Worm (Caenorhabditis elegans) whole organism, L2 larva: ENCODE results near the gene rpb-11.
A peak's percentile ranks its signal among the peaks of the same experiment; 100 is the strongest.

Experiments used
- C34F6.9 ChIP-seq: fragments of 150-350 bp; optimal IDR thresholded peaks from 2 replicates; lab custom pipeline; 2014; ENCODE audit warnings: missing biosample characterization, missing genetic modification characterization
- F13H6.1 ChIP-seq: sonication (generic microtip); optimal IDR thresholded peaks from 2 replicates; lab custom pipeline; 2016; ENCODE audit warnings: missing genetic modification characterization, missing compliant biosample characterization
- R02D3.7 ChIP-seq: fragments of 150-350 bp; optimal IDR thresholded peaks from 2 replicates; lab custom pipeline; 2014; ENCODE audit warnings: missing biosample characterization, missing genetic modification characterization
- Y55F3AM.14 ChIP-seq: fragments of 200-800 bp; sonication (Bioruptor generic); optimal IDR thresholded peaks from 2 replicates; lab custom pipeline; 2018; ENCODE audit warnings: mild to moderate bottlenecking, missing genetic modification characterization, missing compliant biosample characterization
- alr-1 ChIP-seq: fragments of 150-350 bp; optimal IDR thresholded peaks from 2 replicates; lab custom pipeline; 2014; ENCODE audit warnings: missing biosample characterization, missing genetic modification characterization
- aly-2 ChIP-seq: fragments of 150-350 bp; optimal IDR thresholded peaks from 2 replicates; lab custom pipeline; 2014; ENCODE audit warnings: missing biosample characterization, missing genetic modification characterization
- ama-1 ChIP-seq: fragments of 150-350 bp; optimal IDR thresholded peaks from 2 replicates; lab custom pipeline; 2018; ENCODE audit warnings: inconsistent platforms
- blmp-1 ChIP-seq: sonication (generic microtip); optimal IDR thresholded peaks from 2 replicates; lab custom pipeline; 2017; ENCODE audit warnings: missing genetic modification characterization, mild to moderate bottlenecking, missing compliant biosample characterization, antibody characterized with exemption, moderate library complexity; ENCODE audit not compliant: insufficient read depth
- ceh-16 ChIP-seq: fragments of 150-350 bp; optimal IDR thresholded peaks from 2 replicates; lab custom pipeline; 2014; ENCODE audit warnings: missing biosample characterization, missing genetic modification characterization
- ceh-82 ChIP-seq: fragments of 150-350 bp; optimal IDR thresholded peaks from 2 replicates; lab custom pipeline; 2014; ENCODE audit warnings: missing biosample characterization, missing genetic modification characterization
- crh-2 ChIP-seq: sonication (generic microtip); optimal IDR thresholded peaks from 2 replicates; lab custom pipeline; 2017; ENCODE audit warnings: missing biosample characterization, missing genetic modification characterization
- dmd-4 ChIP-seq: sonication (generic microtip); optimal IDR thresholded peaks from 2 replicates; lab custom pipeline; 2017; ENCODE audit warnings: missing biosample characterization, missing genetic modification characterization
- egl-27 ChIP-seq: sonication (generic microtip); optimal IDR thresholded peaks from 3 replicates; lab custom pipeline; 2017; ENCODE audit warnings: missing biosample characterization, missing genetic modification reagents, missing genetic modification characterization
- elt-1 ChIP-seq: fragments of 150-350 bp; optimal IDR thresholded peaks from 2 replicates; lab custom pipeline; 2014; ENCODE audit warnings: missing biosample characterization, missing genetic modification characterization
- elt-3 ChIP-seq: sonication (generic microtip); optimal IDR thresholded peaks from 2 replicates; lab custom pipeline; 2017; ENCODE audit warnings: missing biosample characterization, missing genetic modification characterization
- fos-1 ChIP-seq: fragments of 150-350 bp; optimal IDR thresholded peaks from 2 replicates; lab custom pipeline; 2014; ENCODE audit warnings: missing biosample characterization, missing genetic modification characterization
- gmeb-1 ChIP-seq: fragments of 150-350 bp; optimal IDR thresholded peaks from 2 replicates; lab custom pipeline; 2014; ENCODE audit warnings: missing biosample characterization, missing genetic modification characterization
- lin-13 ChIP-seq: fragments of 150-350 bp; optimal IDR thresholded peaks from 2 replicates; lab custom pipeline; 2014; ENCODE audit warnings: missing biosample characterization, missing genetic modification reagents, missing genetic modification characterization
- lin-39 ChIP-seq: fragments of 150-350 bp; optimal IDR thresholded peaks from 2 replicates; lab custom pipeline; 2014; ENCODE audit warnings: missing biosample characterization, missing genetic modification reagents, missing genetic modification characterization
- lsy-2 ChIP-seq, 2 experiments: fragments of 150-350 bp in 1 of 2; sonication (generic microtip) in 1 of 2; optimal IDR thresholded peaks; 2 replicates each; lab custom pipeline; 2014 to 2017; ENCODE audit warnings: missing biosample characterization in 2 of 2, missing genetic modification characterization in 2 of 2
- mab-5 ChIP-seq: fragments of 150-350 bp; optimal IDR thresholded peaks from 2 replicates; lab custom pipeline; 2014; ENCODE audit warnings: missing biosample characterization, missing genetic modification characterization
- mbf-1 ChIP-seq: sonication (generic microtip); optimal IDR thresholded peaks from 2 replicates; lab custom pipeline; 2017; ENCODE audit warnings: missing biosample characterization, missing genetic modification characterization
- mdl-1 ChIP-seq, 2 experiments: fragments of 150-350 bp in 1 of 2; sonication (generic microtip) in 1 of 2; optimal IDR thresholded peaks; 2 replicates each; lab custom pipeline; 2017; ENCODE audit warnings: missing biosample characterization in 2 of 2, missing genetic modification characterization in 2 of 2
- nhr-10 ChIP-seq: sonication (generic microtip); optimal IDR thresholded peaks from 2 replicates; lab custom pipeline; 2017; ENCODE audit warnings: missing biosample characterization, missing genetic modification characterization
- nhr-11 ChIP-seq: fragments of 150-350 bp; optimal IDR thresholded peaks from 2 replicates; lab custom pipeline; 2014; ENCODE audit warnings: missing biosample characterization, missing genetic modification characterization
- nhr-12 ChIP-seq: fragments of 150-350 bp; optimal IDR thresholded peaks from 2 replicates; lab custom pipeline; 2014; ENCODE audit warnings: missing biosample characterization, missing genetic modification characterization
- nhr-129 ChIP-seq: fragments of 150-350 bp; optimal IDR thresholded peaks from 2 replicates; lab custom pipeline; 2014; ENCODE audit warnings: missing biosample characterization, missing genetic modification characterization
- nhr-21 ChIP-seq: fragments of 150-350 bp; optimal IDR thresholded peaks from 2 replicates; lab custom pipeline; 2014; ENCODE audit warnings: missing biosample characterization, missing genetic modification characterization
- nhr-23 ChIP-seq: fragments of 150-350 bp; optimal IDR thresholded peaks from 2 replicates; lab custom pipeline; 2014; ENCODE audit warnings: missing biosample characterization, missing genetic modification reagents, missing genetic modification characterization
- nhr-237 ChIP-seq: fragments of 150-350 bp; optimal IDR thresholded peaks from 2 replicates; lab custom pipeline; 2014; ENCODE audit warnings: missing biosample characterization, missing genetic modification characterization
- nhr-25 ChIP-seq: fragments of 150-350 bp; sonication (generic microtip); optimal IDR thresholded peaks from 3 replicates; lab custom pipeline; 2014; ENCODE audit warnings: missing biosample characterization, missing genetic modification characterization
- nhr-77 ChIP-seq: fragments of 150-350 bp; optimal IDR thresholded peaks from 2 replicates; lab custom pipeline; 2014; ENCODE audit warnings: missing biosample characterization, missing genetic modification characterization
- peb-1 ChIP-seq: fragments of 150-350 bp; optimal IDR thresholded peaks from 2 replicates; lab custom pipeline; 2014; ENCODE audit warnings: missing biosample characterization, missing genetic modification characterization
- sem-4 ChIP-seq: fragments of 150-350 bp; optimal IDR thresholded peaks from 2 replicates; lab custom pipeline; 2014; ENCODE audit warnings: missing biosample characterization, missing genetic modification reagents, missing genetic modification characterization
- skn-1 ChIP-seq: sonication (generic microtip); optimal IDR thresholded peaks from 2 replicates; lab custom pipeline; 2017; ENCODE audit warnings: missing biosample characterization, missing genetic modification characterization
- sma-3 ChIP-seq: sonication (generic microtip); optimal IDR thresholded peaks from 2 replicates; lab custom pipeline; 2016; ENCODE audit warnings: missing genetic modification reagents, missing genetic modification characterization, missing compliant biosample characterization
- sma-9 ChIP-seq, 2 experiments: fragments of 150-350 bp in 1 of 2; sonication (generic microtip) in 1 of 2; optimal IDR thresholded peaks; 2 replicates each; lab custom pipeline; 2014 to 2016; ENCODE audit warnings: missing genetic modification characterization in 2 of 2, mild to moderate bottlenecking in 1 of 2, missing biosample characterization in 1 of 2, missing compliant biosample characterization in 1 of 2, missing genetic modification reagents in 1 of 2, moderate library complexity in 1 of 2
- snpc-4 ChIP-seq: fragments of 150-350 bp; optimal IDR thresholded peaks from 2 replicates; lab custom pipeline; 2014; ENCODE audit warnings: missing biosample characterization, missing genetic modification characterization
- unc-39 ChIP-seq: fragments of 150-350 bp; optimal IDR thresholded peaks from 2 replicates; lab custom pipeline; 2014; ENCODE audit warnings: missing biosample characterization, missing genetic modification characterization
- unc-55 ChIP-seq: fragments of 150-350 bp; sonication (generic microtip); optimal IDR thresholded peaks from 3 replicates; lab custom pipeline; 2014; ENCODE audit warnings: missing biosample characterization, missing genetic modification reagents, missing genetic modification characterization
- unc-62 ChIP-seq: fragments of 150-350 bp; optimal IDR thresholded peaks from 2 replicates; lab custom pipeline; 2014; ENCODE audit warnings: missing biosample characterization, missing genetic modification reagents, missing genetic modification characterization
- zag-1 ChIP-seq: fragments of 150-350 bp; optimal IDR thresholded peaks from 2 replicates; lab custom pipeline; 2014; ENCODE audit warnings: missing biosample characterization, missing genetic modification characterization
- ztf-1 ChIP-seq: fragments of 200-800 bp; sonication (Bioruptor generic); conservative IDR thresholded peaks from 2 replicates; pipeline ENCODE4 v1.3.6; 2022; ENCODE audit warnings: missing genetic modification characterization, missing compliant biosample characterization
- ztf-11 ChIP-seq: sonication (generic microtip); optimal IDR thresholded peaks from 2 replicates; lab custom pipeline; 2017; ENCODE audit warnings: missing biosample characterization, missing genetic modification characterization
- ztf-4 ChIP-seq: fragments of 150-350 bp; optimal IDR thresholded peaks from 2 replicates; lab custom pipeline; 2014; ENCODE audit warnings: missing biosample characterization, missing genetic modification characterization

Gene rpb-11

ce11 chrII:14045235-14045634 lies 14.7 kb upstream of the rpb-11 start:
- peak; percentile 9 for TF ChIP-seq sma-9 (GFP tag; optimal IDR thresholded peaks at IDR 0.05; lab: Kevin White, UChicago)
- TF ChIP-seq sma-9 (tag; optimal IDR thresholded peaks at IDR 0.05; lab: Kevin White, UChicago) = no peak
- no peak for TF ChIP-seq nhr-10 (tag; lab: Kevin White, UChicago)

- TF ChIP-seq gmeb-1 = no peak
- TF ChIP-seq C34F6.9 (tag; lab: Kevin White, UChicago) = no peak
- no peak for TF ChIP-seq Y55F3AM.14 (GFP tag; lab: Kevin White, UChicago)
- TF ChIP-seq ztf-11 (tag; lab: Kevin White, UChicago) = no peak
- TF ChIP-seq aly-2 = no peak
- TF ChIP-seq blmp-1 = no peak
- TF ChIP-seq skn-1 (tag; lab: Kevin White, UChicago) = no peak
- TF ChIP-seq ztf-4 (tag; lab: Kevin White, UChicago) = no peak
- no peak for TF ChIP-seq nhr-12 (tag; lab: Kevin White, UChicago)
- no peak for TF ChIP-seq crh-2
- no peak for TF ChIP-seq ceh-16
- TF ChIP-seq sem-4 (tag; lab: Kevin White, UChicago) = no peak
These were observed 13.9 kb upstream of the rpb-11 start for ce11 chrII:14045934-14046470.

ce11 chrII:14046491-14046890 lies 13.4 kb upstream of the rpb-11 start:
- TF ChIP-seq nhr-10 (tag; lab: Kevin White, UChicago) (no peak), R02D3.7 (tag; lab: Kevin White, UChicago) (no peak), unc-55 (GFP tag; lab: Kevin White, UChicago) (no peak), snpc-4 (tag; lab: Kevin White, UChicago) (no peak), lin-39 (tag; lab: Kevin White, UChicago) (no peak)

- TF ChIP-seq sma-3 (GFP tag; lab: Kevin White, UChicago) (peak; percentile 67), nhr-77 (tag; lab: Kevin White, UChicago) (no peak), lin-39 (tag; lab: Kevin White, UChicago) (no peak), crh-2 (peak; percentile 62), gmeb-1 (no peak), mbf-1 (tag; lab: Kevin White, UChicago) (no peak), nhr-23 (tag; lab: Kevin White, UChicago) (no peak), lsy-2 (tag; optimal IDR thresholded peaks at IDR 0.05; lab: Kevin White, UChicago) (peak in 1 of 2 experiments; percentile 42), F13H6.1 (tag; lab: Kevin White, UChicago) (peak; percentile 60), ceh-82 (tag; lab: Kevin White, UChicago) (no peak), nhr-10 (tag; lab: Kevin White, UChicago) (no peak), nhr-12 (tag; lab: Kevin White, UChicago) (no peak), ztf-11 (tag; lab: Kevin White, UChicago) (no peak), lin-13 (peak; percentile 4), ztf-1 (GFP tag; lab: Robert Waterston, UW) (no peak), ama-1 (lab: Kevin White, UChicago) (no peak), fos-1 (tag; lab: Kevin White, UChicago) (peak; percentile 83), nhr-25 (tag; lab: Kevin White, UChicago) (peak; percentile 67), alr-1 (no peak), unc-39 (tag; lab: Kevin White, UChicago) (no peak), dmd-4 (tag; lab: Kevin White, UChicago) (no peak), sem-4 (tag; lab: Kevin White, UChicago) (peak; percentile 32), egl-27 (peak; percentile 54), ztf-4 (tag; lab: Kevin White, UChicago) (no peak), blmp-1 (peak; percentile 15), unc-62 (no peak), C34F6.9 (tag; lab: Kevin White, UChicago) (peak; percentile 48), unc-55 (GFP tag; lab: Kevin White, UChicago) (no peak), nhr-21 (tag; lab: Kevin White, UChicago) (peak; percentile 70), R02D3.7 (tag; lab: Kevin White, UChicago) (no peak), mdl-1 (tag; optimal IDR thresholded peaks at IDR 0.05; lab: Kevin White, UChicago) (peak; percentile 20 to 53), mab-5 (tag; lab: Kevin White, UChicago) (no peak), skn-1 (tag; lab: Kevin White, UChicago) (no peak), nhr-129 (tag; lab: Kevin White, UChicago) (peak; percentile 65), ceh-16 (no peak), nhr-11 (no peak), aly-2 (no peak), nhr-237 (no peak), peb-1 (no peak), zag-1 (no peak), sma-9 (GFP tag; optimal IDR thresholded peaks at IDR 0.05; lab: Kevin White, UChicago) (peak; percentile 93), sma-9 (tag; optimal IDR thresholded peaks at IDR 0.05; lab: Kevin White, UChicago) (no peak), elt-3 (no peak), snpc-4 (tag; lab: Kevin White, UChicago) (peak; percentile 6), elt-1 (tag; lab: Kevin White, UChicago) (no peak)
These were observed 10.8 kb upstream of the rpb-11 start for ce11 chrII:14049097-14049496.
